Fruit fly (Drosophila melanogaster) whole organism, embryonic: ENCODE data around the gene CG7080.
A peak's percentile ranks its signal among the peaks of the same experiment; 100 is the strongest.

Experiments used
- ATbp ChIP-seq: fragments of 200-800 bp; sonication (Bioruptor generic); optimal IDR thresholded peaks from 2 replicates; lab custom pipeline; 2017; ENCODE audit warnings: missing biosample characterization, mild to moderate bottlenecking, missing genetic modification characterization, missing genetic modification reagents
- Atf6 ChIP-seq: fragments of 200-800 bp; sonication (Bioruptor generic); IDR thresholded peaks from 2 replicates; pipeline ENCODE4 v1.3.6; 2022; ENCODE audit warnings: missing biosample characterization, missing genetic modification characterization
- Bdp1 ChIP-seq: fragments of 200-800 bp; sonication (Bioruptor generic); optimal IDR thresholded peaks from 3 replicates; lab custom pipeline; 2016; ENCODE audit warnings: missing biosample characterization, missing genetic modification characterization
- Blimp-1 ChIP-seq: fragments of 200-800 bp; sonication (Bioruptor generic); optimal IDR thresholded peaks from 3 replicates; lab custom pipeline; 2018; ENCODE audit warnings: missing biosample characterization, missing genetic modification characterization, mild to moderate bottlenecking, moderate library complexity, missing genetic modification reagents
- CG10654 ChIP-seq: fragments of 200-800 bp; sonication (Bioruptor generic); optimal IDR thresholded peaks from 2 replicates; lab custom pipeline; 2016; ENCODE audit warnings: missing biosample characterization, missing genetic modification characterization
- CG10979 ChIP-seq: fragments of 200-800 bp; sonication (Bioruptor generic); optimal IDR thresholded peaks from 2 replicates; lab custom pipeline; 2018; ENCODE audit warnings: missing biosample characterization, mild to moderate bottlenecking, missing genetic modification characterization, moderate library complexity
- CG11695 ChIP-seq: fragments of 200-800 bp; sonication (Bioruptor generic); IDR thresholded peaks from 3 replicates; pipeline ENCODE4 v1.3.6; 2022; ENCODE audit warnings: missing biosample characterization, missing genetic modification characterization
- CG12299 ChIP-seq: fragments of 200-800 bp; sonication (Bioruptor generic); optimal IDR thresholded peaks from 2 replicates; lab custom pipeline; 2018; ENCODE audit warnings: missing biosample characterization, mild to moderate bottlenecking, missing genetic modification characterization
- CG14014 ChIP-seq: fragments of 200-800 bp; sonication (Bioruptor generic); IDR thresholded peaks from 2 replicates; pipeline ENCODE4 v1.3.6; 2022; ENCODE audit warnings: missing biosample characterization, missing genetic modification characterization
- CG14667 ChIP-seq: fragments of 200-800 bp; sonication (Bioruptor generic); IDR thresholded peaks from 2 replicates; pipeline ENCODE4 v1.3.6; 2022; ENCODE audit warnings: missing biosample characterization, missing genetic modification characterization
- CG1647 ChIP-seq: fragments of 200-800 bp; sonication (Bioruptor generic); optimal IDR thresholded peaks from 3 replicates; lab custom pipeline; 2016; ENCODE audit warnings: missing biosample characterization, missing genetic modification characterization
- CG18764 ChIP-seq: fragments of 200-800 bp; sonication (Bioruptor generic); optimal IDR thresholded peaks from 3 replicates; lab custom pipeline; 2016; ENCODE audit warnings: missing biosample characterization, missing genetic modification characterization
- CG2116 ChIP-seq: fragments of 200-800 bp; sonication (Bioruptor generic); optimal IDR thresholded peaks from 3 replicates; lab custom pipeline; 2018; ENCODE audit warnings: missing biosample characterization, mild to moderate bottlenecking, missing genetic modification characterization
- CG4328 ChIP-seq: fragments of 200-800 bp; sonication (Bioruptor generic); optimal IDR thresholded peaks from 3 replicates; lab custom pipeline; 2017; ENCODE audit warnings: missing biosample characterization, missing genetic modification reagents, missing genetic modification characterization
- CG43689 ChIP-seq: fragments of 200-800 bp; sonication (Bioruptor generic); IDR thresholded peaks from 2 replicates; pipeline ENCODE4 v1.3.6; 2022; ENCODE audit warnings: missing biosample characterization, missing genetic modification characterization
- CG8765 ChIP-seq: fragments of 200-800 bp; sonication (Bioruptor generic); IDR thresholded peaks from 2 replicates; pipeline ENCODE4 v1.3.6; 2022; ENCODE audit warnings: missing biosample characterization, missing genetic modification characterization
- CG9932 ChIP-seq: fragments of 200-800 bp; sonication (Bioruptor generic); IDR thresholded peaks from 2 replicates; pipeline ENCODE4 v1.3.6; 2022; ENCODE audit warnings: missing biosample characterization, missing genetic modification characterization
- Dek ChIP-seq: fragments of 200-800 bp; sonication (Bioruptor generic); optimal IDR thresholded peaks from 3 replicates; lab custom pipeline; 2019; ENCODE audit warnings: missing biosample characterization, mild to moderate bottlenecking, missing genetic modification characterization, moderate library complexity
- Drgx ChIP-seq: fragments of 200-800 bp; sonication (Bioruptor generic); IDR thresholded peaks from 2 replicates; pipeline ENCODE4 v1.3.6; 2022; ENCODE audit warnings: missing biosample characterization, missing genetic modification characterization
- Fer3 ChIP-seq: fragments of 200-800 bp; sonication (Bioruptor generic); optimal IDR thresholded peaks from 2 replicates; lab custom pipeline; 2018; ENCODE audit warnings: missing biosample characterization, mild to moderate bottlenecking, missing genetic modification characterization, moderate library complexity
- Gsc ChIP-seq: fragments of 200-800 bp; sonication (Bioruptor generic); IDR thresholded peaks from 2 replicates; pipeline ENCODE4 v1.3.6; 2022; ENCODE audit warnings: missing biosample characterization, missing genetic modification characterization
- HLH3B ChIP-seq: fragments of 200-800 bp; sonication (Bioruptor generic); IDR thresholded peaks from 2 replicates; pipeline ENCODE4 v1.3.6; 2022; ENCODE audit warnings: missing biosample characterization, missing genetic modification characterization
- Hr51 ChIP-seq, 2 experiments: fragments of 200-800 bp; sonication (Bioruptor generic); optimal IDR thresholded peaks; 2 replicates in 1 of 2; 3 replicates in 1 of 2; lab custom pipeline; 2016 to 2018; ENCODE audit warnings: missing biosample characterization in 2 of 2, missing genetic modification characterization in 2 of 2, mild to moderate bottlenecking in 1 of 2, moderate library complexity in 1 of 2
- Hsf ChIP-seq: fragments of 200-800 bp; sonication (Bioruptor generic); optimal IDR thresholded peaks from 3 replicates; lab custom pipeline; 2016; ENCODE audit warnings: missing biosample characterization, missing genetic modification characterization
- Med ChIP-seq: fragments of 200-800 bp; sonication (Bioruptor generic); peaks from one replicate; lab custom pipeline; 2016; ENCODE audit warnings: missing biosample characterization, missing genetic modification characterization, mild to moderate bottlenecking, inconsistent platforms, moderate library complexity
- Nf-YB ChIP-seq: fragments of 200-800 bp; sonication (Bioruptor generic); optimal IDR thresholded peaks from 3 replicates; lab custom pipeline; 2019; ENCODE audit warnings: missing biosample characterization, mild to moderate bottlenecking, missing genetic modification characterization, moderate library complexity
- Pdp1 ChIP-seq, 2 experiments: fragments of 200-800 bp; sonication (Bioruptor generic); optimal IDR thresholded peaks; 3 replicates each; lab custom pipeline; 2016; ENCODE audit warnings: missing biosample characterization in 2 of 2, missing genetic modification characterization in 2 of 2, mild to moderate bottlenecking in 1 of 2, moderate library complexity in 1 of 2
- Ptx1 ChIP-seq: fragments of 200-800 bp; sonication (Bioruptor generic); IDR thresholded peaks from 2 replicates; pipeline ENCODE4 v1.3.6; 2022; ENCODE audit warnings: missing biosample characterization, missing genetic modification characterization
- Rx ChIP-seq: fragments of 200-800 bp; sonication (Bioruptor generic); IDR thresholded peaks from 2 replicates; pipeline ENCODE4 v1.3.6; 2022; ENCODE audit warnings: missing biosample characterization, missing genetic modification characterization
- Six4 ChIP-seq: fragments of 200-800 bp; sonication (Bioruptor generic); optimal IDR thresholded peaks from 2 replicates; lab custom pipeline; 2016; ENCODE audit warnings: missing biosample characterization, missing genetic modification characterization
- Sox102F ChIP-seq: fragments of 200-800 bp; sonication (Bioruptor generic); optimal IDR thresholded peaks from 2 replicates; lab custom pipeline; 2018; ENCODE audit warnings: missing biosample characterization, mild to moderate bottlenecking, missing genetic modification characterization, moderate library complexity
- Trl ChIP-seq, 3 experiments: fragments of >200 bp in 2 of 3; fragments of 200-800 bp in 1 of 3; sonication (Bioruptor generic) in 1 of 3; optimal IDR thresholded peaks; 2 replicates in 1 of 3; 3 replicates in 2 of 3; lab custom pipeline; 2016 to 2017; ENCODE audit warnings: missing biosample characterization in 1 of 3, missing genetic modification characterization in 1 of 3
- Xbp1 ChIP-seq: fragments of 200-800 bp; sonication (Bioruptor generic); optimal IDR thresholded peaks from 3 replicates; lab custom pipeline; 2016; ENCODE audit warnings: missing biosample characterization, mild to moderate bottlenecking, missing genetic modification characterization
- al ChIP-seq: fragments of 200-800 bp; sonication (Bioruptor generic); IDR thresholded peaks from 2 replicates; pipeline ENCODE4 v1.3.6; 2022; ENCODE audit warnings: missing biosample characterization, missing genetic modification characterization
- amos ChIP-seq: fragments of 200-800 bp; sonication (Bioruptor generic); IDR thresholded peaks from 2 replicates; pipeline ENCODE4 v1.3.6; 2022; ENCODE audit warnings: missing biosample characterization, missing genetic modification characterization; ENCODE audit not compliant: partially characterized antibody
- bcd ChIP-seq: fragments of 200-800 bp; sonication (Bioruptor generic); optimal IDR thresholded peaks from 2 replicates; lab custom pipeline; 2017; ENCODE audit warnings: missing biosample characterization, mild to moderate bottlenecking, missing genetic modification characterization
- bowl ChIP-seq: fragments of 200-800 bp; sonication (Bioruptor generic); IDR thresholded peaks from 2 replicates; pipeline ENCODE4 v1.3.6; 2022; ENCODE audit warnings: missing biosample characterization, missing genetic modification characterization
- chif ChIP-seq, 2 experiments: fragments of 200-800 bp; sonication (Bioruptor generic); optimal IDR thresholded peaks; 3 replicates each; lab custom pipeline; 2016; ENCODE audit warnings: missing biosample characterization in 2 of 2, missing genetic modification characterization in 2 of 2
- chm ChIP-seq: fragments of 200-800 bp; sonication (Bioruptor generic); IDR thresholded peaks from 2 replicates; pipeline ENCODE4 v1.3.6; 2022; ENCODE audit warnings: missing biosample characterization, missing genetic modification characterization
- gsb ChIP-seq: fragments of 200-800 bp; sonication (Bioruptor generic); IDR thresholded peaks from 2 replicates; pipeline ENCODE4 v1.3.6; 2022; ENCODE audit warnings: missing biosample characterization, missing genetic modification characterization
- klu ChIP-seq: fragments of 200-800 bp; sonication (Bioruptor generic); IDR thresholded peaks from 2 replicates; pipeline ENCODE4 v1.3.6; 2022; ENCODE audit warnings: missing biosample characterization, missing genetic modification characterization
- lola ChIP-seq, 3 experiments: fragments of >200 bp in 2 of 3; fragments of 200-800 bp in 1 of 3; sonication (Bioruptor generic) in 1 of 3; optimal IDR thresholded peaks; 2 replicates each; lab custom pipeline; 2017 to 2019; ENCODE audit warnings: missing biosample characterization in 3 of 3, missing genetic modification characterization in 3 of 3, mild to moderate bottlenecking in 1 of 3, moderate library complexity in 1 of 3
- nau ChIP-seq: fragments of 200-800 bp; sonication (Bioruptor generic); optimal IDR thresholded peaks from 3 replicates; lab custom pipeline; 2017; ENCODE audit warnings: missing biosample characterization, mild to moderate bottlenecking, missing genetic modification characterization, missing genetic modification reagents
- scrt ChIP-seq: fragments of 200-800 bp; sonication (Bioruptor generic); optimal IDR thresholded peaks from 2 replicates; lab custom pipeline; 2018; ENCODE audit warnings: missing biosample characterization, mild to moderate bottlenecking, missing genetic modification characterization, moderate library complexity
- slou ChIP-seq: fragments of 200-800 bp; sonication (Bioruptor generic); optimal IDR thresholded peaks from 3 replicates; lab custom pipeline; 2016; ENCODE audit warnings: missing biosample characterization, missing genetic modification characterization
- toy ChIP-seq: fragments of 200-800 bp; sonication (Bioruptor generic); IDR thresholded peaks from 2 replicates; pipeline ENCODE4 v1.3.6; 2022; ENCODE audit warnings: missing biosample characterization, missing genetic modification characterization
- unc-4 ChIP-seq: fragments of 200-800 bp; sonication (Bioruptor generic); IDR thresholded peaks from 2 replicates; pipeline ENCODE4 v1.3.6; 2022; ENCODE audit warnings: missing biosample characterization, missing genetic modification characterization; ENCODE audit not compliant: partially characterized antibody
- unpg ChIP-seq: fragments of 200-800 bp; sonication (Bioruptor generic); optimal IDR thresholded peaks from 3 replicates; lab custom pipeline; 2018; ENCODE audit warnings: missing biosample characterization, mild to moderate bottlenecking, missing genetic modification characterization, moderate library complexity
- zen ChIP-seq: fragments of 200-800 bp; sonication (Bioruptor generic); optimal IDR thresholded peaks from 3 replicates; lab custom pipeline; 2018; ENCODE audit warnings: missing biosample characterization, mild to moderate bottlenecking, missing genetic modification characterization, moderate library complexity

The CG7080 gene

DNA sequence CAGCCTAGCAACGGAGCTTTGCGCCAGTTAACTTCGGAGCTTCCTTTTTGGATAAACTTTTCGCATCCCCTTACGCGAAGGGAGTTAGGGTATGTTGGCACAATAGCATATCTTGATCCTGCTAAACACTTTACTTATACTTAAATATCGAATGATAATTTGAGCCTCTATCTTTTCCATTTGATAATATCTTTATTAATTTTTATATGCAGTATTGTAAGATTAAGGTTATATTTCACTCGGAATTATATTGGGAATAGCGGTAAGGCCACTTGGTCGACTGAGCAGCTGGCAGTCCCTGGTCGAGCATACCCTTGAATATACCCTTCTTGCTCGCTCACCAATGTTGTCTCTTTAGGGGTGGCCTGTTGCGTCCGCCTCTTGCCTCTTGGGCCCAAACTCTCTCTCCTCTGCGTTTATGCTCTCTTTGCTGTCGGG lies 39.7 kb downstream of the CG7080 start:
- TF ChIP-seq scrt (peak; percentile 96), Six4 (GFP tag; lab: Kevin White, UChicago) (peak; percentile 37), Dek (tag; lab: Kevin White, UChicago) (peak; percentile 49), CG11695 (GFP tag; lab: Robert Waterston, UW) (peak; percentile 61; the same call in 2 of the 3 replicates), Hsf (peak; percentile 37), CG43689 (GFP tag; lab: Robert Waterston, UW) (peak; percentile 28; the same call in 1 of the 2 replicates), CG4328 (GFP tag; lab: Kevin White, UChicago) (peak; percentile 46), toy (GFP tag; lab: Robert Waterston, UW) (0 out of 2 replicates have a peak, but pooled peaks have one; percentile 51), slou (peak; percentile 45), CG8765 (peak; percentile 6; the same call in 1 of the 2 replicates), amos (GFP tag; lab: Robert Waterston, UW) (no peak), Med (peak; percentile 79), CG14667 (GFP tag; lab: Robert Waterston, UW) (peak; percentile 42; the same call in 1 of the 2 replicates), Fer3 (tag; lab: Kevin White, UChicago) (peak; percentile 55), bcd (GFP tag; lab: Kevin White, UChicago) (peak; percentile 65), Xbp1 (GFP tag; lab: Kevin White, UChicago) (peak; percentile 56), Hr51 (GFP tag; optimal IDR thresholded peaks at IDR 0.05; lab: Kevin White, UChicago) (peak; percentile 34 to 65), Sox102F (GFP tag; lab: Kevin White, UChicago) (peak; percentile 61), CG14014 (GFP tag; lab: Robert Waterston, UW) (peak; percentile 81), nau (GFP tag; lab: Kevin White, UChicago) (no peak), Nf-YB (GFP tag; lab: Kevin White, UChicago) (peak; percentile 18), ATbp (peak; percentile 54), Trl (optimal IDR thresholded peaks at IDR 0.05; lab: Kevin White, UChicago) (peak; percentile 68 to 80), Trl (GFP tag; optimal IDR thresholded peaks at IDR 0.05; lab: Kevin White, UChicago) (peak; percentile 35), CG18764 (GFP tag; lab: Kevin White, UChicago) (peak; percentile 5), HLH3B (GFP tag; lab: Robert Waterston, UW) (peak; percentile 83), Rx (GFP tag; lab: Robert Waterston, UW) (peak; percentile 47; the same call in 1 of the 2 replicates), Ptx1 (peak; percentile 82), CG10979 (tag; lab: Kevin White, UChicago) (peak; percentile 34), Blimp-1 (GFP tag; lab: Kevin White, UChicago) (no peak), zen (tag; lab: Kevin White, UChicago) (no peak), Bdp1 (peak; percentile 3), gsb (peak; percentile 34; the same call in 1 of the 2 replicates), unc-4 (GFP tag; lab: Robert Waterston, UW) (no peak), Pdp1 (GFP tag; optimal IDR thresholded peaks at IDR 0.05; lab: Kevin White, UChicago) (peak in 1 of 2 experiments; percentile 73), CG1647 (peak; percentile 24), CG9932 (GFP tag; lab: Robert Waterston, UW) (peak; percentile 82), klu (GFP tag; lab: Robert Waterston, UW) (no peak; the same call in 1 of the 2 replicates), chm (GFP tag; lab: Robert Waterston, UW) (peak; percentile 77), Atf6 (GFP tag; lab: Robert Waterston, UW) (peak; percentile 91), CG2116 (GFP tag; lab: Kevin White, UChicago) (peak; percentile 14), bowl (peak; percentile 45; the same call in 1 of the 2 replicates), lola (GFP tag; optimal IDR thresholded peaks at IDR 0.05; lab: Kevin White, UChicago) (peak in 1 of 3 experiments; percentile 23), al (peak; percentile 60; the same call in 1 of the 2 replicates), Drgx (GFP tag; lab: Robert Waterston, UW) (peak; percentile 62), unpg (GFP tag; lab: Kevin White, UChicago) (peak; percentile 57), CG12299 (peak; percentile 31), Gsc (GFP tag; lab: Robert Waterston, UW) (no peak), CG10654 (GFP tag; lab: Kevin White, UChicago) (peak; percentile 42), chif (GFP tag; optimal IDR thresholded peaks at IDR 0.05; lab: Kevin White, UChicago) (peak in 1 of 2 experiments; percentile 13)
